Fruit fly (Drosophila melanogaster) whole organism, embryonic: ENCODE data around the gene GstO2.

ENCODE experiments used
- CG14710 ChIP-seq: fragments of 200-800 bp; sonication (Bioruptor generic); optimal IDR thresholded peaks from 3 replicates; lab custom pipeline; 2019; ENCODE audit warnings: missing biosample characterization, mild to moderate bottlenecking, missing genetic modification characterization, moderate library complexity
- mld ChIP-seq: fragments of 200-800 bp; sonication (Bioruptor generic); IDR thresholded peaks from 3 replicates; pipeline ENCODE4 v1.3.6; 2022; ENCODE audit warnings: missing biosample characterization, missing genetic modification characterization; ENCODE audit not compliant: partially characterized antibody
- pros ChIP-seq: fragments of 200-800 bp; sonication (Bioruptor generic); optimal IDR thresholded peaks from 3 replicates; lab custom pipeline; 2019; ENCODE audit warnings: missing biosample characterization, mild to moderate bottlenecking, missing genetic modification characterization, moderate library complexity

DNA sequence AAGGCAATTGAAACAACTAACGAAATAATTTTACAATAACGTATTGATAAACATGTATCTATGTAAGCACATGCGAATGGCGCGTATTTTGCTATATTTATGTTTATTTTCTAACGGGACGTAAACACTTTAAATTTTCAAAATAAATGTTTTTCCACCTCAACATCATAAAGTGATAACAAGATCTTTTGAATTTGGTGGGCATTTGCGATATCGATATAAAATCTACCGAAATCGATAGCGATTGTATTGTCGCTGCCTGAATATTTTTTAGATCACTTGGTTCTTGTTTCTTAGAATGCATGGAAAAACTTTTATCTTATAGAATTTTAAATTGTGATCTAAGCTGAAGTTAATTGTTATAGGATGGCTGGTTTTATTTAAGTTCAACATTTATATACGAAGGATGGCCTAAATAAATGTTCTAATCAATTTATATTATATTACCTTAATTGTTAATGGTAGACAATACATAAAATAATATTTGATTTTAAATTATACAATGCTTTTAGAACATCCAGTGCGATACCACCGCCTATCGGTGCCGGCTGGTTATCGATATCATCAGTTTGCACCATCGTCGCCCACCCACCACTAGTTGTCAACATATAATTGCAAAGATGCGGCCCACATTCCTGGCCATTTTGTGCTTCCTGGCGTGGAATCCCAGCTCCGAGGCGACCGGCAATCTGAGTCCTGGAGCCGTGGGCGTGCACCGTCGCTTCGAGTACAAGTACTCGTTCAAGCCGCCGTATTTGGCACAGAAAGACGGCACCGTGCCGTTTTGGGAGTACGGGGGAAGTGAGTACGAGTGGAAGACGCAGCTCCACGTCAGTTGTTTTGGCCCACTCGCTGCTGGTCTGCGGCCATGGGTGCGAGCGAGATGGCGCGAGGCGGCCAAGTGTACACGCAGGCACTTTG is 11.3 kb upstream of the GstO2 start, which contains the start of gene ergic53:
- TF ChIP-seq pros (no peak), CG14710 (tag; lab: Kevin White, UChicago) (peak; percentile 56), mld (GFP tag; lab: Robert Waterston, UW) (peak; percentile 32; the same call in 2 of the 3 replicates)
